Worm (Caenorhabditis elegans): ENCODE data around the gene hot-4.
A peak's percentile ranks its signal among the peaks of the same experiment; 100 is the strongest.

Gene hot-4

DNA sequence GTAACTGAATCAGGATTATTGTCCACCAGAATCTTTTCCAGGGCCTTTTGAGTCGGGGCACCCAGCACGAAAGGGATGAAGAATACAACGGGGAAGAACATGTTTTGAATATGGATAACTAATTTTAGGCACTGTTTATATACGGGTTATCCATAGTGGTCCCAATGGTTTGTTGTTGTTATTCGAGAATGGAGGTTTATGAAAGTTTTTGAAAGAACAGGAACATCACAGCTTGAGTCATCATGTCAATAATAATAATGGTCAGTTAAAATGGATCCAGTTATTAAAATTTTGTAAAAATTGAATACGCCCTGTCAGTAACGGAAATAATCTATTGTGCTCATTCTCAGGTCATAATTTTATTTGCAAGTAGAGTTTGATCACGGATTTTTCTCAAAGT is 34.1 kb upstream of the hot-4 start, which contains the start of gene nas-28:
Gene nas-28 (minus strand): TSS at position 101 of the 400 bp plus-strand sequence.
- TF ChIP-seq unc-39 (tag; optimal IDR thresholded peaks at IDR 0.05) (no peak), mab-5 (tag; optimal IDR thresholded peaks at IDR 0.05) (no peak), ztf-11 (tag; optimal IDR thresholded peaks at IDR 0.05) (no peak)

- no peak for TF ChIP-seq mep-1 (tag; optimal IDR thresholded peaks at IDR 0.05)
- TF ChIP-seq ham-2 (GFP tag; optimal IDR thresholded peaks at IDR 0.05), result no peak
- TF ChIP-seq nhr-28 (tag; optimal IDR thresholded peaks at IDR 0.05), result no peak
- no peak for TF ChIP-seq ztf-11 (tag; optimal IDR thresholded peaks at IDR 0.05)
- TF ChIP-seq elt-1 (tag; optimal IDR thresholded peaks at IDR 0.05; ENCODE audit: borderline replicate concordance, insufficient read depth), result peak; percentile 48
- TF ChIP-seq drap-1 (GFP tag; optimal IDR thresholded peaks at IDR 0.05), result no peak
These were observed 26.4 kb upstream of the hot-4 start, which contains the start of gene C23G10.5 for ce11 chrIII:6190810-6191209. TSS of gene C23G10.5 (plus strand) at chrIII:6191110.

- TF ChIP-seq elt-1 (tag; optimal IDR thresholded peaks at IDR 0.05; ENCODE audit: borderline replicate concordance, insufficient read depth) (no peak), tbx-8 (GFP tag; optimal IDR thresholded peaks at IDR 0.05) (no peak), snpc-4 (tag; optimal IDR thresholded peaks at IDR 0.05) (no peak), ztf-11 (tag; optimal IDR thresholded peaks at IDR 0.05) (no peak), ces-1 (GFP tag; optimal IDR thresholded peaks at IDR 0.05) (no peak), hlh-1 (tag; optimal IDR thresholded peaks at IDR 0.05) (no peak), M03D4.4 (tag; optimal IDR thresholded peaks at IDR 0.05) (no peak), lsy-2 (tag; optimal IDR thresholded peaks at IDR 0.05) (no peak), drap-1 (GFP tag; optimal IDR thresholded peaks at IDR 0.05) (no peak)
These were observed 22.7 kb upstream of the hot-4 start, which contains the start of gene ugt-66 for ce11 chrIII:6194480-6194879. TSS of gene ugt-66 (minus strand) at chrIII:6194580.

DNA sequence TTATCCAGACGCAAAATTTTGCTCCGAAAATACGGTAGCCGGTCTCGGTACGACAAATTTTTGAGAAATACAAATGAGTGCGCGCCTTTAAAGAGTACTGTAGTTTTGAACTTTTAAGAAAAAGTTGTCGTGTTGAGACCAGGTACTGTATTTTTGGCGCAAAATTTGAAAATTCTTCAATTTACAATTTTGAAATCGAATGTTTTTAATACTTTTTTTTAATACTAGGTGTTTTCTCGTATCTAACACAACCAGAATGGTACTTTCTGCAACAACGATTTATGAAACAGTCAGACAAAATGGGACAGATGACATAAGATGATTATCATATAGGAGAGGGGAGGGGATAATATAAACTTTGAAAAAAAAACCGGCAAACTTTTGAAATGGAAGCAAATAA is 21.5 kb upstream of the hot-4 start:
- TF ChIP-seq sptf-1 (tag; optimal IDR thresholded peaks at IDR 0.05) (no peak), tbx-8 (GFP tag; optimal IDR thresholded peaks at IDR 0.05) (no peak), M03D4.4 (tag; optimal IDR thresholded peaks at IDR 0.05) (no peak), mep-1 (tag; optimal IDR thresholded peaks at IDR 0.05) (no peak), mls-2 (tag; optimal IDR thresholded peaks at IDR 0.05) (no peak), flh-1 (GFP tag; optimal IDR thresholded peaks at IDR 0.05) (no peak), unc-39 (tag; optimal IDR thresholded peaks at IDR 0.05) (no peak), pha-4 (tag; optimal IDR thresholded peaks at IDR 0.05) (no peak)

DNA sequence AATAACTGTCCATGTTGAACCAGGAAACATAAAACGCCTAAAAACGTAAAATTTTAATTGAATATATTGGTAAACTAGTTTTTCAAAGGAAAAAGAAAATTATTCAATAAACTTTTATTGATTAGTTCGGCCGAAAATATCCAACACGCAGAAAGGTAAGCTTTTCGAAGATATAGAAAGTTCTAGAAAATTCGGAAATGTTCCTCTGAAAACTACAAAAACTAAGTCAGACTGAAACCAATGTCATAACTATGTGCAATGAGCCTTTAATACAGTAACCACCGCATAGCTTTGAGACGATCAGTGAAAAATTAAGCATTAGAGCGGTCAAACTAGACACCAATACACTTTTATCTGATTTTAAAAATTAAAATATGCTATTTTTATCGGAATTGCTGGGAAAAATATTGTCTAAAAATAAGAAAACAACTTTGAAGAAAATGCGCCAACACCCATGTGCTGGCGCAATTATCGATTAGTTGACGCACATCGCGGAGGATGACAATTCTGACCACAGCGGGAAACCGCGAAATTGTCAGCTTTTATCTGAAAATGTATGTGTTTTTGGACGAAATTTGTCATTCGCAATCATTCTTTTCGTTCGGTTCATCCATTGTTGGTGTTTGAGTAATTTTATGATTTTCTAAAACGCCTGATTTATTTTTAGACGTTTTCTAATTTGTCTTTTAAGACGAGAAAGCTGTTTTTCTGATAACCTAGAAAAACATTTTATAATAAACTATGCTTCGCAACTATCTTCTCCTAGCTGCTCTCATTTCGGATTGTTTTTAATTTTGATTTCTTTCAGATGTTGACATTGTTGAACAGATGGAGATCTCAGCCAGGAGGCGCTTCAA is 18.6 kb upstream of the hot-4 start, which contains the start of the genes C23G10.7 and rpn-2:
Gene C23G10.7 (minus strand): TSS at position 37 of the 857 bp plus-strand sequence.
Gene rpn-2 (plus strand): TSS at position 807 of the 857 bp plus-strand sequence.
- TF ChIP-seq mep-1 (tag; optimal IDR thresholded peaks at IDR 0.05), result peak; percentile 34
- peak; percentile 49 for TF ChIP-seq lsy-2 (tag; optimal IDR thresholded peaks at IDR 0.05)
- no peak for TF ChIP-seq mab-5 (tag; optimal IDR thresholded peaks at IDR 0.05)
- TF ChIP-seq pha-4 (tag; optimal IDR thresholded peaks at IDR 0.05), result no peak
- TF ChIP-seq unc-62 (GFP tag; optimal IDR thresholded peaks at IDR 0.05), result no peak
- TF ChIP-seq unc-120 (tag; optimal IDR thresholded peaks at IDR 0.05; ENCODE audit: poor library complexity, severe bottlenecking), result peak; percentile 23

DNA sequence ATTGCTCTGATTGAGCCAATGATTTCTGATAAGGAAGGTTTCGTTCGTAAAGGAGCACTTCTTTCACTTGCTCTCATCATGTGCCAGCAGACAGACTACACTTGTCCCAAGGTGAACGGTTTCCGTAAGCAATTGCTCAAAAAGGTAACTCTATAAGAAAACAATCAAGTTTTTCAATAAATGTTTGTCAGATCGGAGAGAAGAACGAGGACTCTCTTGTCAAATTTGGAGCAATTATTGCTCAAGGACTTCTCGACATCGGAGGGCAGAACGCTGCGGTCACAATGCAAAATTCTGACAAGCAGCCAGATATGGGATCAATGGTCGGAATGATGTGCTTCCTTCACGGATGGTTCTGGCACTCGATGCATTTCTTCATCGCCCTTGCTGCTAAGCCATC is 15.9 kb upstream of the hot-4 start:
- no peak for TF ChIP-seq pha-4 (tag; optimal IDR thresholded peaks at IDR 0.05)
- no peak for TF ChIP-seq unc-39 (tag; optimal IDR thresholded peaks at IDR 0.05)
- no peak for TF ChIP-seq snpc-4 (tag; optimal IDR thresholded peaks at IDR 0.05)

DNA sequence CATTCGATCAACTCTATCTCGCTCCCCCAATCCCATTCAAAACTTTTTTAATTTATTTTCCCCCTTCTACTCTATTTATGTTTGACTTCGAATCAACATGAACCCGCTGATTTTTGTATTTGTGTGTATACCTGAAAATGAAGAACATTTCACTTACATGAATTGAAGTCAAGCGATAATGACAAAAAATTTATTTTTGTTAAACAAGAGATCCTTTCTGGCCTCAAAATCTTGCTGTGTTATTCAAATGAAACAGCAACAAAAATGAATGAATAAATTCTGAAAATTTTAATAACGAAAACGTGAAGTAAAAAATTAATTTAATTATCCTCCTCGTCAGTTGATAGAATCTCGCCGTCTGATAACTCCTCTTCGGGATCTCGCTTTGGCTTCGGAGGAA is 14.8 kb upstream of the hot-4 start:
- TF ChIP-seq lin-32 (GFP tag; optimal IDR thresholded peaks at IDR 0.05), result no peak
- no peak for TF ChIP-seq nhr-76 (tag; optimal IDR thresholded peaks at IDR 0.05)
- no peak for TF ChIP-seq pha-4 (tag; optimal IDR thresholded peaks at IDR 0.05)
- no peak for TF ChIP-seq mls-2 (tag; optimal IDR thresholded peaks at IDR 0.05)
